Fruit fly (Drosophila melanogaster): ENCODE data around the gene mthl12.

DNA sequence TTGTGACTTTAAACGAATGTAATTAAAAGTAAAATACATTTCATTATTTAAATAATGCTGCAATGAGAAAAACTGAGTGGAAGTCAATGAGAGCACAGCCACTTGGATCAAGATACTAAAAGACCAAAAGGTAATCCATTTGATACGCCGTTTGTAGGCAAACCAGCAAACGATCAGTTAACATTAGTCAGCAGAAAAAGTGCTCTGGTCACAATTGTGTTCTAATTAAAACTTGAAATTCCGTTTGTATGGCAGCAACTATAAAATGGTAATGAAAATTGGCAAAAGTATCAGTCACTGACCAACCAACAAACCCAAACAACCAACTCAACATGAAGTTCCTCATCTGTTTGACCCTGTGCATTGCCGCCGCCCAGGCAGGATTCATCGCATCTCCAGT is 44.1 kb downstream of the mthl12 start, which contains the start of gene CG14377:
- TF ChIP-seq psq (optimal IDR thresholded peaks at IDR 0.05) (no peak), h (optimal IDR thresholded peaks at IDR 0.05) (no peak), ttk (optimal IDR thresholded peaks at IDR 0.05) (no peak)
